Worm (Caenorhabditis elegans): ENCODE results near the gene C45H4.13.

The C45H4.13 gene

ce11 chrV:2177307-2177764 is 26.6 kb upstream of the C45H4.13 start, which contains the start of gene srbc-17:
Gene srbc-17, plus strand, starts transcription at chrV:2177714.
- no peak for TF ChIP-seq gei-17 (GFP tag; optimal IDR thresholded peaks at IDR 0.05)
- no peak for TF ChIP-seq bed-2 (GFP tag; IDR thresholded peaks at IDR 0.05)
- TF ChIP-seq F49E8.2 (tag; optimal IDR thresholded peaks at IDR 0.05; ENCODE audit: insufficient read depth), result no peak
- no peak for TF ChIP-seq ztf-18 (tag; optimal IDR thresholded peaks at IDR 0.05)
- no peak for TF ChIP-seq Y53G8AR.9 (GFP tag; conservative IDR thresholded peaks at IDR 0.05)
- no peak for TF ChIP-seq ekl-4 (GFP tag; IDR thresholded peaks at IDR 0.05)
- no peak for TF ChIP-seq aptf-3 (GFP tag; IDR thresholded peaks at IDR 0.05)
- no peak for TF ChIP-seq Y95B8A.8 (GFP tag; IDR thresholded peaks at IDR 0.05)
- TF ChIP-seq hsf-1 (GFP tag; IDR thresholded peaks at IDR 0.05), result no peak
- no peak for TF ChIP-seq ets-4 (GFP tag; optimal IDR thresholded peaks at IDR 0.05)
- no peak for TF ChIP-seq aptf-2 (GFP tag; conservative IDR thresholded peaks at IDR 0.05)
- no peak for TF ChIP-seq die-1 (tag; optimal IDR thresholded peaks at IDR 0.05)
- TF ChIP-seq F57C9.4 (tag; optimal IDR thresholded peaks at IDR 0.05), result no peak
- TF ChIP-seq B0035.1 (tag; optimal IDR thresholded peaks at IDR 0.05), result no peak
- TF ChIP-seq egl-44 (GFP tag; IDR thresholded peaks at IDR 0.05), result no peak
- TF ChIP-seq sea-2 (GFP tag; IDR thresholded peaks at IDR 0.05), result no peak
- TF ChIP-seq ceh-91 (GFP tag; IDR thresholded peaks at IDR 0.05), result no peak

- TF ChIP-seq dox-1 (GFP tag; IDR thresholded peaks at IDR 0.05) (no peak), ceh-58 (GFP tag; IDR thresholded peaks at IDR 0.05) (no peak), repo-1 (tag; optimal IDR thresholded peaks at IDR 0.05) (no peak), sdz-38 (tag; optimal IDR thresholded peaks at IDR 0.05) (no peak), lsl-1 (GFP tag; optimal IDR thresholded peaks at IDR 0.05) (no peak), ztf-22 (GFP tag; optimal IDR thresholded peaks at IDR 0.05) (no peak), B0336.3 (GFP tag; IDR thresholded peaks at IDR 0.05) (no peak)
Observed at ce11 chrV:2175242-2175641, 24.5 kb upstream of the C45H4.13 start, which contains the start of gene C45H4.18. Gene C45H4.18, plus strand, starts transcription at chrV:2175542.

DNA sequence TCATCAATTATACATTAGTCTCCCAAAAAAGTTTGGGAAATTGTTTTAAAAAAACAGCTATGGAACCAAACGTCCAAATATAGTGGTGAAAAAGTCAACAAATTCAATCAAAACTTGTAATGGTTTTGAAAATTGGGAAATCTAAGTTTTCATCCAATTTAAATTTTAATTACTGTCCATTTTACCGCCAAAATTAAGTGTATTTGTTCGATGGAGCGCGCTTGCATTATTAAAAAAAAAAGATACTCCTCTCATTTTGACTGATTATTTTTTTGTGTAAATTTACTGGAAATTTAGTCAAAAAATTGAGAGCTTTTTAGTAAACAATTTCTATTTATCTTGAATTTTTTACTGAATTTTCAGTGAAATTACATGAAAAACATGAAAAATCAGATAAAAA is 23.7 kb upstream of the C45H4.13 start:
- TF ChIP-seq ztf-3 (GFP tag; optimal IDR thresholded peaks at IDR 0.05) (no peak), Y53G8AR.9 (GFP tag; conservative IDR thresholded peaks at IDR 0.05) (no peak), B0261.1 (tag; optimal IDR thresholded peaks at IDR 0.05) (no peak), attf-3 (GFP tag; conservative IDR thresholded peaks at IDR 0.05) (no peak), bed-1 (GFP tag; IDR thresholded peaks at IDR 0.05) (no peak), lsy-27 (tag; optimal IDR thresholded peaks at IDR 0.05; ENCODE audit: borderline replicate concordance, insufficient read depth) (no peak), mes-4 (tag; optimal IDR thresholded peaks at IDR 0.05) (no peak), cebp-1 (GFP tag; IDR thresholded peaks at IDR 0.05) (no peak), cebp-1 (tag; optimal IDR thresholded peaks at IDR 0.05) (no peak), egl-18 (GFP tag; IDR thresholded peaks at IDR 0.05) (no peak), F37B4.10 (GFP tag; IDR thresholded peaks at IDR 0.05) (no peak), zim-3 (tag; optimal IDR thresholded peaks at IDR 0.05) (no peak), B0035.1 (tag; optimal IDR thresholded peaks at IDR 0.05) (no peak)

- TF ChIP-seq nhr-90 (tag; optimal IDR thresholded peaks at IDR 0.05), result no peak
- TF ChIP-seq ztf-6 (GFP tag; IDR thresholded peaks at IDR 0.05), result no peak
- no peak for TF ChIP-seq F52B5.7 (tag; optimal IDR thresholded peaks at IDR 0.05)
- no peak for TF ChIP-seq snpc-3.4 (tag; optimal IDR thresholded peaks at IDR 0.05)
- TF ChIP-seq T07F8.4 (tag; optimal IDR thresholded peaks at IDR 0.05), result no peak
- TF ChIP-seq aptf-3 (GFP tag; IDR thresholded peaks at IDR 0.05), result no peak
- no peak for TF ChIP-seq zfh-2 (GFP tag; conservative IDR thresholded peaks at IDR 0.05)
- no peak for TF ChIP-seq tlf-1 (GFP tag; optimal IDR thresholded peaks at IDR 0.05)
- TF ChIP-seq pbrm-1 (GFP tag; IDR thresholded peaks at IDR 0.05), result no peak
- no peak for TF ChIP-seq ccch-3 (GFP tag; optimal IDR thresholded peaks at IDR 0.05)
- no peak for TF ChIP-seq lin-54 (GFP tag; optimal IDR thresholded peaks at IDR 0.05)
- TF ChIP-seq nfya-2 (GFP tag; IDR thresholded peaks at IDR 0.05), result no peak
- TF ChIP-seq rcor-1 (GFP tag; IDR thresholded peaks at IDR 0.05), result no peak
- no peak for TF ChIP-seq dpff-1 (tag; optimal IDR thresholded peaks at IDR 0.05)
Observed at ce11 chrV:2166679-2167078, 15.9 kb upstream of the C45H4.13 start, which contains the start of gene srbc-19. Gene srbc-19, minus strand, starts transcription at chrV:2166779.
